Worm (Caenorhabditis elegans): ENCODE data around the gene B0524.2.

The B0524.2 gene

ce11 chrIII:1921136-1921680 is 27.4 kb downstream of the B0524.2 start (continued):
- TF ChIP-seq lin-54 (GFP tag; optimal IDR thresholded peaks at IDR 0.05) (peak; percentile 66), Y67H2A.10 (GFP tag; conservative IDR thresholded peaks at IDR 0.05) (no peak), die-1 (tag; optimal IDR thresholded peaks at IDR 0.05) (peak; percentile 84), D2030.7 (GFP tag; IDR thresholded peaks at IDR 0.05) (no peak), ztf-3 (GFP tag; optimal IDR thresholded peaks at IDR 0.05) (peak; percentile 93), ets-4 (GFP tag; optimal IDR thresholded peaks at IDR 0.05) (peak; percentile 92), Y56A3A.18 (GFP tag; IDR thresholded peaks at IDR 0.05) (no peak), lin-40 (tag; optimal IDR thresholded peaks at IDR 0.05) (peak; percentile 98), attf-6 (GFP tag; IDR thresholded peaks at IDR 0.05) (no peak), mel-28 (tag; optimal IDR thresholded peaks at IDR 0.05; ENCODE audit: borderline replicate concordance) (no peak), ceh-91 (GFP tag; IDR thresholded peaks at IDR 0.05) (no peak), nfya-1 (tag; optimal IDR thresholded peaks at IDR 0.05; ENCODE audit: borderline replicate concordance, insufficient read depth) (no peak), F33H1.4 (GFP tag; IDR thresholded peaks at IDR 0.05) (no peak), lsy-27 (tag; optimal IDR thresholded peaks at IDR 0.05; ENCODE audit: borderline replicate concordance, insufficient read depth) (no peak), hrde-1 (tag; optimal IDR thresholded peaks at IDR 0.05; ENCODE audit: borderline replicate concordance) (no peak), aptf-3 (GFP tag; IDR thresholded peaks at IDR 0.05) (no peak), F39B2.1 (GFP tag; IDR thresholded peaks at IDR 0.05) (0 out of 2 replicates have a peak, but pooled peaks have one; percentile 8), nhr-90 (tag; optimal IDR thresholded peaks at IDR 0.05) (peak; percentile 96), B0261.1 (tag; optimal IDR thresholded peaks at IDR 0.05) (peak; percentile 15), sptf-2 (GFP tag; optimal IDR thresholded peaks at IDR 0.05) (peak; percentile 19), Y79H2A.3 (GFP tag; conservative IDR thresholded peaks at IDR 0.05) (no peak; the same call in 1 of the 2 replicates), K11D2.4 (GFP tag; IDR thresholded peaks at IDR 0.05) (peak; percentile 89), hsf-1 (GFP tag; IDR thresholded peaks at IDR 0.05) (no peak), pha-4 (tag; optimal IDR thresholded peaks at IDR 0.05) (peak; percentile 58), nhr-120 (GFP tag; IDR thresholded peaks at IDR 0.05) (no peak), cebp-1 (GFP tag; IDR thresholded peaks at IDR 0.05) (no peak; the same call in 1 of the 2 replicates), cebp-1 (tag; optimal IDR thresholded peaks at IDR 0.05) (peak; percentile 93), bed-1 (GFP tag; IDR thresholded peaks at IDR 0.05) (0 out of 2 replicates have a peak, but pooled peaks have one; percentile 27), ceh-27 (GFP tag; optimal IDR thresholded peaks at IDR 0.05) (peak; percentile 93), F52B5.7 (tag; optimal IDR thresholded peaks at IDR 0.05) (peak; percentile 64), T07F8.4 (tag; optimal IDR thresholded peaks at IDR 0.05) (peak; percentile 54), unc-62 (GFP tag; optimal IDR thresholded peaks at IDR 0.05) (peak; percentile 46), F10E7.11 (tag; optimal IDR thresholded peaks at IDR 0.05) (no peak), madf-6 (GFP tag; IDR thresholded peaks at IDR 0.05) (no peak), ccch-3 (GFP tag; optimal IDR thresholded peaks at IDR 0.05) (no peak), F57A8.1 (GFP tag; optimal IDR thresholded peaks at IDR 0.05) (peak; percentile 61)

ce11 chrIII:1922081-1922480 is 28.2 kb downstream of the B0524.2 start:
- no peak for TF ChIP-seq ceh-40 (GFP tag; IDR thresholded peaks at IDR 0.05)
- TF ChIP-seq ama-1 (optimal IDR thresholded peaks at IDR 0.05) = no peak
- TF ChIP-seq ama-1 (GFP tag; optimal IDR thresholded peaks at IDR 0.05) = no peak
- TF ChIP-seq nhr-179 (tag; optimal IDR thresholded peaks at IDR 0.05) = no peak
- no peak for TF ChIP-seq C17E4.6 (GFP tag; IDR thresholded peaks at IDR 0.05)
- no peak for TF ChIP-seq pha-4 (tag; optimal IDR thresholded peaks at IDR 0.05)
- TF ChIP-seq hlh-12 (tag; optimal IDR thresholded peaks at IDR 0.05) = no peak
- no peak for TF ChIP-seq T26A5.8 (tag; optimal IDR thresholded peaks at IDR 0.05)
- TF ChIP-seq unc-62 (GFP tag; optimal IDR thresholded peaks at IDR 0.05) = no peak
